Fruit fly (Drosophila melanogaster) Kc167 (cell line): ENCODE data around the gene CG7568.

Experiments
- Sin3A ChIP-seq: fragments of >200 bp; optimal IDR thresholded peaks from 2 replicates; lab custom pipeline; 2018; ENCODE audit warnings: missing external identifiers
- h ChIP-seq: fragments of >200 bp; optimal IDR thresholded peaks from 3 replicates; lab custom pipeline; 2018; ENCODE audit warnings: missing external identifiers
- psq ChIP-seq: fragments of >200 bp; optimal IDR thresholded peaks from 2 replicates; lab custom pipeline; 2017; ENCODE audit warnings: missing external identifiers
- ttk ChIP-seq: sonication (Bioruptor generic); optimal IDR thresholded peaks from 2 replicates; lab custom pipeline; 2017; ENCODE audit warnings: missing external identifiers

DNA sequence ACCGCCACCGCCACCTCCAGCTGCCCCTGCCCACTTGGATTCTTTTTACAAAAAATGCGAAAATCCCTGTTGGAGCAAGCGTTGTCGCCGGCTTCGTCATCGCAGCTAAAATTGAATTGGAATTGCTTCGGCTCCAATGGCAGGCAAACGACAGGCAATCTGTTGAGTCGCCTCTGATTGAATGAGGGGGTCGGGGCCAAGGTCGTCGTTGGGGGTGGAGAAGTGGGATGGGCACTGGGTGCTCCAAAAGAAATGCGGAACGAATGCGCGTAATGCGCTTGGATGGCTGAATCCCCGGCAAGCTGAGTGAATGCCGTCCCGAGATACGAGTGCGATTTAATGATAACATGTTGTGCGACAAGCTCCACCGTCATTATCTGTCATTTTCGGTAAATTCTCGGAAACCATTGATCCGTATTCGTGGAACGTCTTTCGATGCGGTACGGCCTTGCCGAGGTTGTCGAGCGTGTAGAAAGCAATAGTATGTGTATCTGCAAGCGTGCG is 17.1 kb upstream of the CG7568 start:
- no peak for TF ChIP-seq ttk (lab: Kevin White, UChicago)
- no peak for TF ChIP-seq psq (lab: Kevin White, UChicago)
- TF ChIP-seq h = no peak
- TF ChIP-seq Sin3A (lab: Kevin White, UChicago) = no peak
